Fruit fly (Drosophila melanogaster): Measurements from ENCODE around the gene CG14820.
A peak's percentile ranks its signal among the peaks of the same experiment; 100 is the strongest.

DNA sequence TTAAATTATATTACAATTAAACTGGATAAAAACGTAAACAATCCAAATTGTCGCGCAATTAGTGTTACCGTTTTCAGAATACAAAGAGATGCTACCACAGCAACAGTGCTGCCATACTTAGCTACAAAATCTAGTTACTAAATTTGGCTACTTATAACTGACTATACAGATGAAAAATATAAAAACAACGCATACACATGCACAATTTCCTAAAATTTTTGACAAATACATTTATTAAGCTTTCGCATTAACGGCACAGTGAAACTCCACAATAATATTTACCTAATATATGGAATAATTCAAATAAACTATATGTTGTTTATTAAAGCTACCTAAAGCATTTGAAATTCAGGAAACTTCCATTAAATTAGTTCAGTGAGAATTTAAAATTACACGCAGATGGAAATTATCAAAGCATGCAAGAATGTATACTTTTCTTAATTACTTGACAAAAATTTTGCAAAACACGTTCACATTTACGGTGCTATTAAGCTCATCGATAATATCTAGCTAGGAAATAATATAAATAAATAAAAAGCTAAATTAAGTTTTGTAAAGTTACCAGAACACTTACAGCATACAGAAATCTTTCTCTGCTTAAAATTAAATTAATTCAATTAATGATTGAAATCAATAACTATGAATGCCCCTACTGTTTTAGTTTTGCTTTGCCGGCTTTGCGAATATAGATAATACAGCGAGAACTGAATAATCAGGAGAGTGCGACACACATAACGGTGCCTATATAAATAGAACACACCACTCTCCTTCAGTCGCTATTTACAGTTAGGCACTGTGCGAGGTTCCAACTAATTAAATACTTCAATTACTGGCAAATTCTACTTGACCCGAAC lies 36.5 kb downstream of the CG14820 start, which contains the start of the genes Mis12 and CG9953:
- TF ChIP-seq cic (GFP tag; optimal IDR thresholded peaks at IDR 0.05) (peak; percentile 45), CG33017 (tag; optimal IDR thresholded peaks at IDR 0.05) (peak; percentile 63), bab1 (GFP tag; optimal IDR thresholded peaks at IDR 0.05) (peak; percentile 6), pad (GFP tag; optimal IDR thresholded peaks at IDR 0.05) (peak; percentile 97), CG7101 (tag; optimal IDR thresholded peaks at IDR 0.05) (peak; percentile 47), Hr96 (GFP tag; optimal IDR thresholded peaks at IDR 0.05) (peak; percentile 34), toe (GFP tag; optimal IDR thresholded peaks at IDR 0.05) (peak; percentile 29), Clk (GFP tag; optimal IDR thresholded peaks at IDR 0.05) (no peak), CG14711 (tag; optimal IDR thresholded peaks at IDR 0.05) (peak; percentile 27), CG7045 (GFP tag; optimal IDR thresholded peaks at IDR 0.05) (no peak), CG12768 (GFP tag; optimal IDR thresholded peaks at IDR 0.05) (peak; percentile 56), ovo (GFP tag; optimal IDR thresholded peaks at IDR 0.05) (peak; percentile 94)
